Fruit fly (Drosophila melanogaster) whole organism, adult: ENCODE results near the gene Dyro.
A peak's percentile ranks its signal among the peaks of the same experiment; 100 is the strongest.

ENCODE experiments used
- CG11617 ChIP-seq: fragments of 200-800 bp; sonication (Bioruptor generic); optimal IDR thresholded peaks from 2 replicates; lab custom pipeline; 2017; ENCODE audit warnings: mild to moderate bottlenecking, missing biosample characterization, missing genetic modification reagents, missing genetic modification characterization
- CG12768 ChIP-seq: fragments of 200-800 bp; sonication (Bioruptor generic); optimal IDR thresholded peaks from 2 replicates; lab custom pipeline; 2017; ENCODE audit warnings: missing biosample characterization, missing genetic modification characterization, mild to moderate bottlenecking, moderate library complexity, missing genetic modification reagents
- CG14711 ChIP-seq: fragments of 200-800 bp; sonication (Bioruptor generic); optimal IDR thresholded peaks from 2 replicates; lab custom pipeline; 2018; ENCODE audit warnings: missing biosample characterization, mild to moderate bottlenecking, missing genetic modification characterization, moderate library complexity
- CG1620 ChIP-seq: fragments of 200-800 bp; sonication (Bioruptor generic); optimal IDR thresholded peaks from 2 replicates; lab custom pipeline; 2016; ENCODE audit warnings: missing biosample characterization, missing genetic modification characterization
- CG33017 ChIP-seq: fragments of 200-800 bp; sonication (Bioruptor generic); optimal IDR thresholded peaks from 2 replicates; lab custom pipeline; 2018; ENCODE audit warnings: missing biosample characterization, mild to moderate bottlenecking, missing genetic modification characterization, moderate library complexity
- CG5204 ChIP-seq: fragments of 200-800 bp; sonication (Bioruptor generic); optimal IDR thresholded peaks from 2 replicates; lab custom pipeline; 2016; ENCODE audit warnings: missing biosample characterization, missing genetic modification characterization
- CG7045 ChIP-seq: fragments of 200-800 bp; sonication (Bioruptor generic); optimal IDR thresholded peaks from 2 replicates; lab custom pipeline; 2017; ENCODE audit warnings: missing biosample characterization, mild to moderate bottlenecking, missing genetic modification characterization
- CG7101 ChIP-seq: fragments of 200-800 bp; sonication (Bioruptor generic); optimal IDR thresholded peaks from 2 replicates; lab custom pipeline; 2018; ENCODE audit warnings: missing biosample characterization, mild to moderate bottlenecking, missing genetic modification characterization, moderate library complexity
- Clk ChIP-seq: fragments of 200-800 bp; sonication (Bioruptor generic); optimal IDR thresholded peaks from 2 replicates; lab custom pipeline; 2017; ENCODE audit warnings: missing biosample characterization, missing genetic modification characterization
- Crg-1 ChIP-seq: fragments of 200-800 bp; sonication (Bioruptor generic); optimal IDR thresholded peaks from 2 replicates; lab custom pipeline; 2016; ENCODE audit warnings: missing biosample characterization, missing genetic modification characterization
- Hr96 ChIP-seq: fragments of 200-800 bp; sonication (Bioruptor generic); optimal IDR thresholded peaks from 2 replicates; lab custom pipeline; 2016; ENCODE audit warnings: missing biosample characterization, missing genetic modification characterization
- Mnt ChIP-seq: fragments of 200-800 bp; sonication (Bioruptor generic); optimal IDR thresholded peaks from 2 replicates; lab custom pipeline; 2016; ENCODE audit warnings: missing biosample characterization, mild to moderate bottlenecking, missing genetic modification characterization
- bab1 ChIP-seq: fragments of 200-800 bp; sonication (Bioruptor generic); optimal IDR thresholded peaks from 3 replicates; lab custom pipeline; 2019; ENCODE audit warnings: missing biosample characterization, mild to moderate bottlenecking, missing genetic modification characterization, moderate library complexity
- cic ChIP-seq: fragments of 200-800 bp; sonication (Bioruptor generic); optimal IDR thresholded peaks from 2 replicates; lab custom pipeline; 2017; ENCODE audit warnings: missing biosample characterization, mild to moderate bottlenecking, missing genetic modification characterization, moderate library complexity
- cnc ChIP-seq, 2 experiments: fragments of >200 bp; optimal IDR thresholded peaks; 2 replicates each; lab custom pipeline; 2017
- kay ChIP-seq: fragments of 200-800 bp; sonication (Bioruptor generic); peaks from one replicate; lab custom pipeline; 2016; ENCODE audit warnings: missing biosample characterization, missing genetic modification characterization, borderline replicate concordance
- ovo ChIP-seq: fragments of 200-800 bp; sonication (Bioruptor generic); optimal IDR thresholded peaks from 2 replicates; lab custom pipeline; 2016; ENCODE audit warnings: missing biosample characterization, missing genetic modification characterization
- pad ChIP-seq: fragments of 200-800 bp; sonication (Bioruptor generic); optimal IDR thresholded peaks from 3 replicates; lab custom pipeline; 2017; ENCODE audit warnings: missing biosample characterization, missing genetic modification characterization, mild to moderate bottlenecking, moderate library complexity, missing genetic modification reagents
- tj ChIP-seq: fragments of 200-800 bp; sonication (Bioruptor generic); optimal IDR thresholded peaks from 3 replicates; lab custom pipeline; 2017; ENCODE audit warnings: missing biosample characterization, mild to moderate bottlenecking, missing genetic modification characterization, moderate library complexity
- toe ChIP-seq: fragments of 200-800 bp; sonication (Bioruptor generic); optimal IDR thresholded peaks from 2 replicates; lab custom pipeline; 2016; ENCODE audit warnings: missing biosample characterization, missing genetic modification characterization

Dyro gene

dm6 chr3L:11295777-11296149 lies at the start of gene Dyro:
Dyro (minus strand) TSS chr3L:11295919.
- peak; percentile 25 for TF ChIP-seq Hr96 (GFP tag; lab: Kevin White, UChicago)
- TF ChIP-seq toe: no peak
- TF ChIP-seq CG14711: no peak

- TF ChIP-seq CG5204 (GFP tag; lab: Kevin White, UChicago): no peak
- TF ChIP-seq Hr96 (GFP tag; lab: Kevin White, UChicago): no peak
- no peak for TF ChIP-seq Mnt (GFP tag; lab: Kevin White, UChicago)
- TF ChIP-seq tj: no peak
- TF ChIP-seq kay: no peak
- TF ChIP-seq CG14711: no peak
- TF ChIP-seq Crg-1 (GFP tag; lab: Kevin White, UChicago): no peak
- TF ChIP-seq cnc (optimal IDR thresholded peaks at IDR 0.05; lab: Kevin White, UChicago): no peak
- TF ChIP-seq CG12768 (GFP tag; lab: Kevin White, UChicago): no peak
- no peak for TF ChIP-seq CG1620
- TF ChIP-seq cic (GFP tag; lab: Kevin White, UChicago): no peak
- no peak for TF ChIP-seq ovo
- no peak for TF ChIP-seq bab1
- no peak for TF ChIP-seq CG7045 (GFP tag; lab: Kevin White, UChicago)
- TF ChIP-seq Clk (GFP tag; lab: Kevin White, UChicago): no peak
- no peak for TF ChIP-seq CG7101 (tag; lab: Kevin White, UChicago)
- no peak for TF ChIP-seq CG33017
- no peak for TF ChIP-seq CG11617
Observed at dm6 chr3L:11344485-11345270, 49.0 kb upstream of the Dyro start.

dm6 chr3L:11343633-11344210 lies 48.0 kb upstream of the Dyro start:
- TF ChIP-seq CG11617 (no peak), toe (no peak), CG5204 (GFP tag; lab: Kevin White, UChicago) (no peak), Clk (GFP tag; lab: Kevin White, UChicago) (no peak), pad (no peak)

dm6 chr3L:11342533-11343065 lies 46.9 kb upstream of the Dyro start:
- TF ChIP-seq Mnt (GFP tag; lab: Kevin White, UChicago): no peak
- TF ChIP-seq kay: no peak
- no peak for TF ChIP-seq bab1
- TF ChIP-seq CG12768 (GFP tag; lab: Kevin White, UChicago): no peak
- no peak for TF ChIP-seq pad
- no peak for TF ChIP-seq Crg-1 (GFP tag; lab: Kevin White, UChicago)
- no peak for TF ChIP-seq Hr96 (GFP tag; lab: Kevin White, UChicago)
- no peak for TF ChIP-seq cic (GFP tag; lab: Kevin White, UChicago)
- no peak for TF ChIP-seq Clk (GFP tag; lab: Kevin White, UChicago)
- TF ChIP-seq CG33017: no peak
- no peak for TF ChIP-seq CG5204 (GFP tag; lab: Kevin White, UChicago)
- no peak for TF ChIP-seq CG7101 (tag; lab: Kevin White, UChicago)
- TF ChIP-seq CG11617: no peak

- TF ChIP-seq CG5204 (GFP tag; lab: Kevin White, UChicago) (no peak), cic (GFP tag; lab: Kevin White, UChicago) (no peak), CG1620 (no peak), CG11617 (no peak)
Observed at dm6 chr3L:11341920-11342319, 46.2 kb upstream of the Dyro start.

dm6 chr3L:11339276-11339675 lies 43.6 kb upstream of the Dyro start:
- TF ChIP-seq ovo (no peak), CG12768 (GFP tag; lab: Kevin White, UChicago) (no peak), CG14711 (no peak), CG11617 (no peak), bab1 (no peak), pad (no peak), CG33017 (no peak), kay (no peak)

dm6 chr3L:11337674-11338073 lies 42.0 kb upstream of the Dyro start:
- no peak for TF ChIP-seq CG5204 (GFP tag; lab: Kevin White, UChicago)
- TF ChIP-seq CG7101 (tag; lab: Kevin White, UChicago): no peak
- TF ChIP-seq Mnt (GFP tag; lab: Kevin White, UChicago): no peak
- no peak for TF ChIP-seq CG1620
- no peak for TF ChIP-seq Crg-1 (GFP tag; lab: Kevin White, UChicago)
- no peak for TF ChIP-seq CG11617
